Worm (Caenorhabditis elegans) whole organism, midembryonic: ENCODE results near the gene srh-89.

Experiments
- T22C8.4 ChIP-seq: fragments of 200-800 bp; sonication (Bioruptor generic); IDR thresholded peaks from 2 replicates; pipeline ENCODE4 v1.3.6; 2022; ENCODE audit warnings: missing genetic modification characterization, missing compliant biosample characterization
- cog-1 ChIP-seq: sonication (generic microtip); optimal IDR thresholded peaks from 2 replicates; lab custom pipeline; 2016; ENCODE audit warnings: missing genetic modification characterization, missing compliant biosample characterization
- klf-2 ChIP-seq: fragments of 200-800 bp; sonication (Bioruptor generic); conservative IDR thresholded peaks from 2 replicates; pipeline ENCODE4 v1.3.6; 2022; ENCODE audit warnings: missing genetic modification reagents, missing genetic modification characterization, missing compliant biosample characterization
- med-1 ChIP-seq: sonication (generic microtip); optimal IDR thresholded peaks from 2 replicates; lab custom pipeline; 2017; ENCODE audit warnings: missing genetic modification characterization, mild to moderate bottlenecking, missing compliant biosample characterization, antibody characterized with exemption, missing genetic modification reagents; ENCODE audit not compliant: insufficient read depth
- tab-1 ChIP-seq: fragments of 200-800 bp; sonication (Bioruptor generic); IDR thresholded peaks from 2 replicates; pipeline ENCODE4 v1.3.6; 2022; ENCODE audit warnings: missing genetic modification characterization, missing compliant biosample characterization
- ztf-23 ChIP-seq: fragments of 200-800 bp; sonication (Bioruptor generic); IDR thresholded peaks from 2 replicates; pipeline ENCODE4 v1.3.6; 2022; ENCODE audit warnings: missing genetic modification reagents, missing genetic modification characterization, missing compliant biosample characterization
- ztf-29 ChIP-seq: fragments of 200-800 bp; sonication (Bioruptor generic); IDR thresholded peaks from 2 replicates; pipeline ENCODE4 v1.3.6; 2022; ENCODE audit warnings: missing genetic modification reagents, missing genetic modification characterization, missing compliant biosample characterization

ce11 chrV:7487518-7487917 is 22.9 kb upstream of the srh-89 start, which contains the start of gene srbc-7:
- no peak for TF ChIP-seq klf-2
- TF ChIP-seq ztf-29 (GFP tag; lab: Robert Waterston, UW), result no peak
- no peak for TF ChIP-seq cog-1 (tag; lab: Kevin White, UChicago)
- no peak for TF ChIP-seq ztf-23
- TF ChIP-seq T22C8.4 (GFP tag; lab: Robert Waterston, UW), result no peak
- TF ChIP-seq med-1 (GFP tag; lab: Kevin White, UChicago), result no peak
- TF ChIP-seq tab-1, result no peak
